Worm (Caenorhabditis elegans) whole organism, L4/young adult: ENCODE data around the gene npr-21.
"Not testable (repeated sequence)": the region's sequence is repeated elsewhere in the genome, so short reads cannot be mapped to it uniquely, and the experiment has no call there.

Experiments
- W03F9.2 ChIP-seq: fragments of 150-350 bp; optimal IDR thresholded peaks from 2 replicates; lab custom pipeline; 2014; ENCODE audit warnings: missing biosample characterization, missing genetic modification characterization
- dao-5 ChIP-seq: sonication (generic microtip); optimal IDR thresholded peaks from 2 replicates; lab custom pipeline; 2016; ENCODE audit warnings: missing genotype, missing genetic modification characterization, moderate library complexity, missing compliant biosample characterization
- him-1 ChIP-seq: sonication (generic microtip); optimal IDR thresholded peaks from 2 replicates; lab custom pipeline; 2016; ENCODE audit warnings: missing genotype, missing genetic modification reagents, missing genetic modification characterization, missing compliant biosample characterization

npr-21 gene

DNA sequence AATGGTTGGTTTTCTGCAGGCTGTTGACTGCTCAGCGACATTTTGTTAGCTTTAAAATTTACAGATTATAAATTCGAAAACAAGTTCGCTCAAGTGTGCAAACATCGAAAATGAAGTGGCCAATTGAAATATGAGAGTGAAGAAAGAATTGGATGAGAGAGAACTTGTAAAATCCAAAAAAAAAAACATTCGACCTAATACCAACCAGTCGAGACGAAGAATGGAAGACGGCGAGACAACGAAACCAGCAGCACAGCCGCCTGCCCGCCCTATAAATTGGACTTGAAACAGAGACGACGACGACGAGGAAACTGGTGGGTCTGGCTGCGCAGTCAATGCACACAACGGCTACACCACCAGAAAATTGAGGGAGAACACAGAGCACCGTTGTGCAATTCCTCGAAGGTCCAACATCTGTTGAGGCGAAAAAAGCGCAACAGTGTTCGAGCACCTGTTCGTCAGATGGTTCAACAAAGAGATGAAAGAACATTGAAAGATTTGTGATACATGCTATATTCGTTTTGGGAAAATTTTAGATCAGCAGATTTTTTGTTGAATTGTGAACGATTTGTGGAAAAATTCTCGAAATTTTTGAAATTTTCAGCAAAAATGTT is 7.8 kb downstream of the npr-21 start, which contains the start of gene T23C6.4:
Gene T23C6.4, minus strand, starts transcription at position 51 of the 614 bp plus-strand sequence.
- TF ChIP-seq W03F9.2 (tag; lab: Kevin White, UChicago), result no peak
- no peak for TF ChIP-seq him-1
- no peak for TF ChIP-seq dao-5 (tag; lab: Kevin White, UChicago)

DNA sequence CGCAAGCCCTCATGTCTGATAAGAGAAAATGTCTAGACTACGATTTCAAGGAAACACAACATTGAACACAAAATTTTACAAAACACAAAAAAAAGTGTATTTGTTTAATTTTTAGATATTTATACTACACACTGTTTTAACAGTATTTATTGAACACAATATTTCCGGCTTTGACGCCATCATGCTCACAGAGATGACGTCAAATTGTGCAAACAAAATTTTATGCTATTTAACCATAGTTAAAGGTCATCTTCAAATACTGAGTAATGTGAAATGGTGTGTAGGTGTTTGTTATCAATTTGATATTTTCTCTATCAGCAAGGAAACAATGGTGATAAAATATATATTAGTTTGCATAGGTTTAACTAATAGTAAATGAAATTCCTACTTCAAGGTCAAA is 11.2 kb downstream of the npr-21 start:
- TF ChIP-seq W03F9.2 (tag; lab: Kevin White, UChicago), result no peak
- no peak for TF ChIP-seq him-1
- TF ChIP-seq dao-5 (tag; lab: Kevin White, UChicago), result no peak

ce11 chrX:17140447-17140846 is 17.3 kb downstream of the npr-21 start:
- TF ChIP-seq W03F9.2 (tag; lab: Kevin White, UChicago), result no peak
- no peak for TF ChIP-seq him-1
- TF ChIP-seq dao-5 (tag; lab: Kevin White, UChicago), result no peak

- no peak for TF ChIP-seq him-1
- TF ChIP-seq dao-5 (tag; lab: Kevin White, UChicago), result no peak
- no peak for TF ChIP-seq W03F9.2 (tag; lab: Kevin White, UChicago)
These were observed 18.5 kb downstream of the npr-21 start for ce11 chrX:17139204-17139780.

- TF ChIP-seq him-1 (no peak), W03F9.2 (tag; lab: Kevin White, UChicago) (no peak), dao-5 (tag; lab: Kevin White, UChicago) (no peak)
These were observed 19.7 kb downstream of the npr-21 start, which contains the start of gene cnp-3 for ce11 chrX:17138060-17138557. Gene cnp-3, minus strand, starts transcription at chrX:17138110.

ce11 chrX:17135704-17136103 is 22.1 kb downstream of the npr-21 start:
- TF ChIP-seq dao-5 (tag; lab: Kevin White, UChicago) (no peak), him-1 (no peak), W03F9.2 (tag; lab: Kevin White, UChicago) (no peak)

DNA sequence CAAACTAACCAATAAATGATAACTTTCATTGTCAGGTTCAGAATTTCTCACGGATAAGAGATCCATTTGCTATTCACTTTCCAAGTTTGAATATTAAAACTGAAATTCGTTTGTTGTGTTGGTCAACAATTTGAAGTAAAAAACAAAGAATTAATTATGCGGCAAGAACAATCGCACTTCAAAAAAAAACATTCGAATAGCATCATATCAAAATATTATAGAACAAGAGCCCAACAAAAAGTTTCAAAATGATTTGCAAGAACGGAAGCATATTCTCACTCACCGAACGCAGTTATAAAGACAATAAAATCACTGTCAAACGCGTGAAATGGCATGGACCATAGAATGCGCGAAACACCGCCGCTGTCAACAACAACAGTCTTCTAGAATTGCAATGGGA is 23.3 kb downstream of the npr-21 start, which contains the start of gene K09E3.7:
Gene K09E3.7, minus strand, starts transcription at position 101 of the 400 bp plus-strand sequence.
- no peak for TF ChIP-seq dao-5 (tag; lab: Kevin White, UChicago)
- no peak for TF ChIP-seq W03F9.2 (tag; lab: Kevin White, UChicago)
- TF ChIP-seq him-1, result no peak

DNA sequence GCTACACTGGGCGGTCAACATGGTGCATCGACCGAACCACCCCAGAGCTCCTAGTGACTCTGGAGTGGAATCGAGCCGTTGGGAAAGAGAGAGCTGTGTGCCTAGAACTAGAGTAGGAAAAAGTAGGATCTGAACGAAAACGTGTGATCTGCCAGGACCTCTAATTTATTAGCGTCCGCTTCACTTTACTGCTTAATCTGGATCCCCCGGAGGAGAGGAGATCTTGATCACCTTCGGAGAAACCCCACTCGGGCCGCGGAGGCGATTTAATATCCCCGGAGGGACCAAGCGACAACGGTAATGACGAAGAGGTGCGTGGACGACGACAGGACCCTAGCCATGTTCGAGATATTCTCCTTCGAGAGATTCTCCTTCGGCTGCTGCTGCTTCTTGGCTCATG is 40.4 kb downstream of the npr-21 start, which contains the start of gene K09E3.2:
Gene K09E3.2, plus strand, starts transcription at position 301 of the 400 bp plus-strand sequence.
- TF ChIP-seq him-1; dao-5 (tag; lab: Kevin White, UChicago); W03F9.2 (tag; lab: Kevin White, UChicago): not testable (repeated sequence)

- no peak for TF ChIP-seq W03F9.2 (tag; lab: Kevin White, UChicago)
- no peak for TF ChIP-seq him-1
- no peak for TF ChIP-seq dao-5 (tag; lab: Kevin White, UChicago)
These were observed 42.7 kb downstream of the npr-21 start, which contains the start of gene lido-6 for ce11 chrX:17115089-17115488. Gene lido-6, minus strand, starts transcription at chrX:17115189.

ce11 chrX:17110555-17110954 is 47.2 kb downstream of the npr-21 start, which contains the start of gene lido-5:
Gene lido-5, minus strand, starts transcription at chrX:17110655.
- no peak for TF ChIP-seq dao-5 (tag; lab: Kevin White, UChicago)
- no peak for TF ChIP-seq him-1
- no peak for TF ChIP-seq W03F9.2 (tag; lab: Kevin White, UChicago)

DNA sequence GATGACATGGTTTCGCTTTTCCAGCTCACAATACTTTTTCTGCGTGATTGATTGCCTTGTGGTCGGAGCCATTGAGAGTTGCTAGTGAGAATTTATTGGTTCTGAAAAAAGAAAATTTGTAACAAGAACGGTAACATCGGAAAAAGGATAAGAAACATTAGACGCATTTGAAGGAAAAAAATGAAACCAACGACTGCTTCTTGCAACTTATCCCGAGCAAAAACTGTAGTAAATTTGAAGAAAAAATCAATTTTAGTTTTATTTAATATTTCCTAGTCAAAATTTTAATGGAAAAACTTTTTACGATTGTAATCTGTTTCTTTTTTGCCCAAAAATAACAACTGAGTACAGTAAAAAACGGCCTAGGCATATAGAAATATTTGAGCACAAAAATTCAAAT is 50.1 kb downstream of the npr-21 start, which contains the start of gene lido-4:
Gene lido-4, minus strand, starts transcription at position 101 of the 400 bp plus-strand sequence.
- no peak for TF ChIP-seq him-1
- no peak for TF ChIP-seq dao-5 (tag; lab: Kevin White, UChicago)
- TF ChIP-seq W03F9.2 (tag; lab: Kevin White, UChicago), result no peak
